Worm (Caenorhabditis elegans) whole organism, L1 larva: ENCODE data around the gene F39B3.7.

Experiments used
- C04F5.9 ChIP-seq: sonication (generic microtip); optimal IDR thresholded peaks from 2 replicates; lab custom pipeline; 2016; ENCODE audit warnings: missing genetic modification characterization, missing compliant biosample characterization
- C16A3.4 ChIP-seq: fragments of 150-350 bp; optimal IDR thresholded peaks from 2 replicates; lab custom pipeline; 2014; ENCODE audit warnings: missing biosample characterization, missing genetic modification characterization
- C34B4.2 ChIP-seq: sonication (generic microtip); optimal IDR thresholded peaks from 2 replicates; lab custom pipeline; 2017; ENCODE audit warnings: mild to moderate bottlenecking, missing genetic modification characterization, missing compliant biosample characterization
- aha-1 ChIP-seq: fragments of 150-350 bp; optimal IDR thresholded peaks from 2 replicates; lab custom pipeline; 2014; ENCODE audit warnings: missing biosample characterization, missing genetic modification characterization
- blmp-1 ChIP-seq: fragments of 150-350 bp; optimal IDR thresholded peaks from 2 replicates; lab custom pipeline; 2014; ENCODE audit warnings: missing biosample characterization, missing genetic modification characterization
- ceh-63 ChIP-seq: fragments of 200-800 bp; sonication (Bioruptor generic); optimal IDR thresholded peaks from 2 replicates; lab custom pipeline; 2018; ENCODE audit warnings: mild to moderate bottlenecking, missing genetic modification characterization, missing compliant biosample characterization
- ceh-8 ChIP-seq: fragments of 200-800 bp; sonication (Bioruptor generic); optimal IDR thresholded peaks from 2 replicates; lab custom pipeline; 2018; ENCODE audit warnings: mild to moderate bottlenecking, missing genetic modification characterization, moderate library complexity, missing compliant biosample characterization
- ceh-88 ChIP-seq: fragments of 200-800 bp; sonication (Bioruptor generic); IDR thresholded peaks from 2 replicates; pipeline ENCODE4 v1.3.6; 2022; ENCODE audit warnings: missing genetic modification characterization, missing compliant biosample characterization
- ces-1 ChIP-seq: fragments of 150-350 bp; optimal IDR thresholded peaks from 2 replicates; lab custom pipeline; 2014; ENCODE audit warnings: missing biosample characterization, missing genetic modification reagents, missing genetic modification characterization
- dpl-1 ChIP-seq, 3 experiments: fragments of 150-350 bp in 2 of 3; sonication (generic microtip) in 1 of 3; optimal IDR thresholded peaks; 2 replicates each; lab custom pipeline; 2014 to 2017; ENCODE audit warnings: missing biosample characterization in 3 of 3, missing genetic modification characterization in 3 of 3, missing genetic modification reagents in 3 of 3
- efl-1 ChIP-seq, 4 experiments: fragments of 150-350 bp; optimal IDR thresholded peaks in 3 of 4; peaks in 1 of 4; 1 replicate in 1 of 4; 2 replicates in 3 of 4; lab custom pipeline; 2014; ENCODE audit warnings: missing biosample characterization in 2 of 4, missing genetic modification characterization in 2 of 4, missing genetic modification reagents in 2 of 4
- efl-3 ChIP-seq: fragments of 200-800 bp; sonication (Bioruptor generic); optimal IDR thresholded peaks from 2 replicates; lab custom pipeline; 2018; ENCODE audit warnings: mild to moderate bottlenecking, missing genetic modification characterization, missing compliant biosample characterization
- egl-13 ChIP-seq: sonication (generic microtip); optimal IDR thresholded peaks from 2 replicates; lab custom pipeline; 2016; ENCODE audit warnings: missing genotype, missing genetic modification reagents, missing genetic modification characterization, missing compliant biosample characterization
- egl-27 ChIP-seq, 2 experiments: fragments of 150-350 bp in 1 of 2; sonication (generic microtip); optimal IDR thresholded peaks; 3 replicates each; lab custom pipeline; 2017 to 2018; ENCODE audit warnings: missing biosample characterization in 2 of 2, missing genetic modification characterization in 2 of 2, missing genetic modification reagents in 2 of 2
- elt-2 ChIP-seq: sonication (generic microtip); optimal IDR thresholded peaks from 2 replicates; lab custom pipeline; 2016; ENCODE audit warnings: missing genetic modification characterization, mild to moderate bottlenecking, inconsistent platforms, missing compliant biosample characterization, missing genetic modification reagents
- elt-3 ChIP-seq, 6 experiments: fragments of 150-350 bp in 1 of 6; sonication (generic microtip); optimal IDR thresholded peaks; 2 replicates each; lab custom pipeline; 2017 to 2018; ENCODE audit warnings: missing biosample characterization in 6 of 6, missing genetic modification characterization in 6 of 6, inconsistent platforms in 1 of 6
- fkh-4 ChIP-seq: sonication (generic microtip); optimal IDR thresholded peaks from 2 replicates; lab custom pipeline; 2016; ENCODE audit warnings: missing compliant biosample characterization, missing genetic modification characterization, borderline replicate concordance
- fkh-8 ChIP-seq: sonication (generic microtip); optimal IDR thresholded peaks from 2 replicates; lab custom pipeline; 2016; ENCODE audit warnings: mild to moderate bottlenecking, missing genetic modification characterization, missing compliant biosample characterization
- hlh-17 ChIP-seq: fragments of 200-800 bp; sonication (Bioruptor generic); optimal IDR thresholded peaks from 2 replicates; lab custom pipeline; 2018; ENCODE audit warnings: missing genetic modification characterization, mild to moderate bottlenecking, missing compliant biosample characterization, moderate library complexity, borderline replicate concordance
- hpl-2 ChIP-seq: fragments of 150-350 bp; optimal IDR thresholded peaks from 2 replicates; lab custom pipeline; 2014; ENCODE audit warnings: missing biosample characterization, missing genetic modification reagents, missing genetic modification characterization
- isw-1 ChIP-seq: fragments of 200-800 bp; sonication (Bioruptor generic); IDR thresholded peaks from 2 replicates; pipeline ENCODE4 v1.3.6; 2022; ENCODE audit warnings: missing genetic modification characterization, missing compliant biosample characterization
- lin-13 ChIP-seq: fragments of 150-350 bp; optimal IDR thresholded peaks from 2 replicates; lab custom pipeline; 2014; ENCODE audit warnings: missing biosample characterization, missing genetic modification reagents, missing genetic modification characterization
- lin-14 ChIP-seq: fragments of 200-800 bp; sonication (Bioruptor generic); optimal IDR thresholded peaks from 2 replicates; lab custom pipeline; 2018; ENCODE audit warnings: mild to moderate bottlenecking, missing genetic modification characterization, moderate library complexity, missing compliant biosample characterization
- lin-15B ChIP-seq: fragments of 150-350 bp; sonication (generic microtip); optimal IDR thresholded peaks from 3 replicates; lab custom pipeline; 2014; ENCODE audit warnings: missing biosample characterization, missing genetic modification characterization
- lin-39 ChIP-seq: fragments of 150-350 bp; optimal IDR thresholded peaks from 2 replicates; lab custom pipeline; 2014; ENCODE audit warnings: missing biosample characterization, missing genetic modification reagents, missing genetic modification characterization
- lir-3 ChIP-seq: sonication (generic microtip); optimal IDR thresholded peaks from 2 replicates; lab custom pipeline; 2016; ENCODE audit warnings: mild to moderate bottlenecking, missing genetic modification characterization, moderate library complexity, missing compliant biosample characterization; ENCODE audit not compliant: poor library complexity
- mab-9 ChIP-seq: fragments of 200-800 bp; sonication (Bioruptor generic); IDR thresholded peaks from 2 replicates; pipeline ENCODE4 v1.3.6; 2022; ENCODE audit warnings: missing genetic modification reagents, missing genetic modification characterization, missing compliant biosample characterization
- mdl-1 ChIP-seq, 2 experiments: fragments of 150-350 bp; optimal IDR thresholded peaks; 2 replicates each; lab custom pipeline; 2014 to 2017; ENCODE audit warnings: missing biosample characterization in 2 of 2, missing genetic modification characterization in 2 of 2, inconsistent platforms in 1 of 2
- nhr-11 ChIP-seq: fragments of 150-350 bp; optimal IDR thresholded peaks from 2 replicates; lab custom pipeline; 2014; ENCODE audit warnings: missing biosample characterization, missing genetic modification characterization
- nhr-19 ChIP-seq: fragments of 200-800 bp; sonication (Bioruptor generic); conservative IDR thresholded peaks from 2 replicates; pipeline ENCODE4 v1.3.6; 2022; ENCODE audit warnings: missing genetic modification characterization, missing compliant biosample characterization
- nhr-71 ChIP-seq: sonication (generic microtip); optimal IDR thresholded peaks from 2 replicates; lab custom pipeline; 2016; ENCODE audit warnings: mild to moderate bottlenecking, missing genetic modification characterization, moderate library complexity, missing compliant biosample characterization
- nhr-76 ChIP-seq: sonication (generic microtip); optimal IDR thresholded peaks from 2 replicates; lab custom pipeline; 2017; ENCODE audit warnings: missing biosample characterization, missing genetic modification characterization
- nhr-84 ChIP-seq: sonication (generic microtip); optimal IDR thresholded peaks from 2 replicates; lab custom pipeline; 2017; ENCODE audit warnings: missing biosample characterization, missing genetic modification characterization
- nhr-85 ChIP-seq: sonication (generic microtip); peaks from one replicate; lab custom pipeline; 2016; ENCODE audit warnings: missing genetic modification characterization, inconsistent platforms, missing compliant biosample characterization
- nhr-90 ChIP-seq: sonication (generic microtip); optimal IDR thresholded peaks from 2 replicates; lab custom pipeline; 2016; ENCODE audit warnings: mild to moderate bottlenecking, missing genetic modification characterization, missing compliant biosample characterization; ENCODE audit not compliant: poor library complexity
- pag-3 ChIP-seq: sonication (generic microtip); optimal IDR thresholded peaks from 2 replicates; lab custom pipeline; 2017; ENCODE audit warnings: missing genetic modification characterization, mild to moderate bottlenecking, missing compliant biosample characterization, antibody characterized with exemption, borderline replicate concordance; ENCODE audit not compliant: insufficient read depth
- pqm-1 ChIP-seq: sonication (generic microtip); optimal IDR thresholded peaks from 3 replicates; lab custom pipeline; 2017; ENCODE audit warnings: missing biosample characterization, missing genetic modification characterization
- skn-1 ChIP-seq: fragments of 150-350 bp; optimal IDR thresholded peaks from 2 replicates; lab custom pipeline; 2014; ENCODE audit warnings: missing biosample characterization, missing genetic modification characterization
- snu-23 ChIP-seq: sonication (generic microtip); optimal IDR thresholded peaks from 2 replicates; lab custom pipeline; 2016; ENCODE audit warnings: missing genetic modification characterization, missing compliant biosample characterization
- sptf-1 ChIP-seq: fragments of 150-350 bp; optimal IDR thresholded peaks from 2 replicates; lab custom pipeline; 2014; ENCODE audit warnings: missing biosample characterization, missing genetic modification characterization
- sup-37 ChIP-seq: fragments of 200-800 bp; sonication (Bioruptor generic); optimal IDR thresholded peaks from 2 replicates; lab custom pipeline; 2018; ENCODE audit warnings: mild to moderate bottlenecking, missing genetic modification characterization, missing compliant biosample characterization
- unc-62 ChIP-seq: fragments of 150-350 bp; optimal IDR thresholded peaks from 2 replicates; lab custom pipeline; 2014; ENCODE audit warnings: missing biosample characterization, missing genetic modification reagents, missing genetic modification characterization
- unc-98 ChIP-seq: fragments of 200-800 bp; sonication (Bioruptor generic); IDR thresholded peaks from 2 replicates; pipeline ENCODE4 v1.3.6; 2022; ENCODE audit warnings: missing genetic modification characterization, missing compliant biosample characterization
- xbp-1 ChIP-seq: sonication (generic microtip); optimal IDR thresholded peaks from 2 replicates; lab custom pipeline; 2016; ENCODE audit warnings: missing genetic modification characterization, missing compliant biosample characterization
- zip-4 ChIP-seq: fragments of 200-800 bp; sonication (Bioruptor generic); optimal IDR thresholded peaks from 2 replicates; lab custom pipeline; 2018; ENCODE audit warnings: mild to moderate bottlenecking, missing genetic modification characterization, moderate library complexity, missing compliant biosample characterization
- ztf-11 ChIP-seq, 2 experiments: sonication (generic microtip); optimal IDR thresholded peaks; 2 replicates each; lab custom pipeline; 2016 to 2017; ENCODE audit warnings: missing genetic modification characterization in 2 of 2, missing biosample characterization in 1 of 2, missing compliant biosample characterization in 1 of 2
- ztf-4 ChIP-seq: fragments of 150-350 bp; optimal IDR thresholded peaks from 2 replicates; lab custom pipeline; 2014; ENCODE audit warnings: missing biosample characterization, missing genetic modification characterization

The F39B3.7 gene

DNA sequence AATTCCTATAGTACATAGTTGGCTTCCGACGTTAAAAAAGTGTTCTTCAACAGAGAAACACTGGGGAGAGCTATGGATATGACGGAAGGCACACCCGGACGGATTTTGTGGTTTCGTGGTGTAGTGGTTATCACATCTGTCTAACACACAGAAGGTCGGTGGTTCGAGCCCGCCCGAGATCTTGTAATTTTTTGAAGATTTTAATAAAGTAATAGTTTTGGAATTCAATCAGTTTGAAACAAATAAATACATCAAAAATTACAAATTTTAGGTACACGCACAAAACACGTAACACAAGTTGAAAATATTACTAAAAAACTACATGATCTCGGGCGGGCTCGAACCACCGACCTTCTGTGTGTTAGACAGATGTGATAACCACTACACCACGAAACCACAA lies 43.9 kb upstream of the F39B3.7 start (continued):
- TF ChIP-seq ceh-88 (GFP tag; lab: Robert Waterston, UW): no peak
- no peak for TF ChIP-seq lin-15B (tag; lab: Kevin White, UChicago)
- TF ChIP-seq nhr-19 (GFP tag; lab: Robert Waterston, UW): peak; percentile 57
- no peak for TF ChIP-seq nhr-76 (tag; lab: Kevin White, UChicago)
- no peak for TF ChIP-seq mdl-1 (tag; optimal IDR thresholded peaks at IDR 0.05; lab: Kevin White, UChicago)
- TF ChIP-seq elt-2 (tag; lab: Kevin White, UChicago): no peak
- no peak for TF ChIP-seq lir-3 (tag; lab: Kevin White, UChicago)
- TF ChIP-seq nhr-84 (tag; lab: Kevin White, UChicago): no peak
- no peak for TF ChIP-seq ztf-4 (tag; lab: Kevin White, UChicago)
- no peak for TF ChIP-seq efl-3 (GFP tag; lab: Kevin White, UChicago)
- TF ChIP-seq snu-23 (GFP tag; lab: Kevin White, UChicago): peak; percentile 29
- TF ChIP-seq ces-1: no peak
- no peak for TF ChIP-seq ztf-11 (tag; optimal IDR thresholded peaks at IDR 0.05; lab: Kevin White, UChicago)
- TF ChIP-seq sptf-1 (tag; lab: Kevin White, UChicago): no peak
- no peak for TF ChIP-seq nhr-85 (tag; lab: Kevin White, UChicago)
- no peak for TF ChIP-seq elt-3 (tag; optimal IDR thresholded peaks at IDR 0.05; lab: Kevin White, UChicago)
- no peak for TF ChIP-seq hlh-17 (GFP tag; lab: Kevin White, UChicago)
- TF ChIP-seq fkh-8 (tag; lab: Kevin White, UChicago): no peak

DNA sequence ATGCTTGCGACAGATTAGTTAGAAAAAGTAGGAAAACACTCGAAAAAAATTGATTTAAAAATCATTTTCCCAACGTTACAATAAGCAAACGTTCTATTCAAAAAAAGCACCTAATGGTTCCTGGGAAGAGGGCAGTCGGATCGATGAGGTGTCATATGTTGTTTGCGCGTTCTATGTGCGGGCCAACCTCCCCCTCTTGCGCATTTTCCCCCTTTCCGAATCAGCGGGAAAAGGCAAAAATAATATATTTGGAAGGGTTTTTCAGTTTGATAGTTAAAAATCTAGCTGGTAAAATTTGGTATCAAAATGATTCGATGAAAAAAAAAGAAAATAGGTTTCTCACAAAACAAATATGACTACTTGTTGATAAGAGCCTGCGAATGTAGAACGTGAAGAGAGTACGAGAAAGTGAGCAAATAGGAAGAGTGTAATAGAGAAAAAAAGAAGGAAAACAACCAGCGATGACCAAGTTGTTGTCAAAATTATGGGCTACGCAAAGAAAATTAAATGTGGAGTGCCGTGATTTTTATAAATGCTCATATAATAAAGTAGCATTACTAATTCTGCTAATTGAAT lies 43.2 kb upstream of the F39B3.7 start:
- TF ChIP-seq ceh-8 (no peak), egl-27 (tag; optimal IDR thresholded peaks at IDR 0.05; lab: Kevin White, UChicago) (no peak), pag-3 (tag; lab: Kevin White, UChicago) (no peak), C34B4.2 (tag; lab: Kevin White, UChicago) (no peak), lin-13 (peak; percentile 57), ceh-63 (GFP tag; lab: Kevin White, UChicago) (no peak), efl-3 (GFP tag; lab: Kevin White, UChicago) (no peak), nhr-71 (tag; lab: Kevin White, UChicago) (peak; percentile 80), xbp-1 (tag; lab: Kevin White, UChicago) (peak; percentile 36), dpl-1 (GFP tag; optimal IDR thresholded peaks at IDR 0.05; lab: Kevin White, UChicago) (peak; percentile 34 to 81 (median 59)), mdl-1 (tag; optimal IDR thresholded peaks at IDR 0.05; lab: Kevin White, UChicago) (peak in 1 of 2 experiments; percentile 6), mab-9 (GFP tag; lab: Robert Waterston, UW) (0 out of 2 replicates have a peak, but pooled peaks have one; percentile 15), zip-4 (no peak), pqm-1 (tag; lab: Kevin White, UChicago) (no peak), ces-1 (no peak), nhr-90 (tag; lab: Kevin White, UChicago) (peak; percentile 27), skn-1 (tag; lab: Kevin White, UChicago) (peak; percentile 46), nhr-11 (tag; lab: Kevin White, UChicago) (no peak), snu-23 (GFP tag; lab: Kevin White, UChicago) (peak; percentile 79), fkh-8 (tag; lab: Kevin White, UChicago) (peak; percentile 72), sptf-1 (tag; lab: Kevin White, UChicago) (no peak), unc-98 (GFP tag; lab: Robert Waterston, UW) (no peak), egl-13 (tag; lab: Kevin White, UChicago) (peak; percentile 24), unc-62 (GFP tag; lab: Kevin White, UChicago) (no peak), nhr-85 (tag; lab: Kevin White, UChicago) (peak; percentile 36), isw-1 (GFP tag; lab: Robert Waterston, UW) (peak; percentile 12; the same call in 1 of the 2 replicates), ztf-4 (tag; lab: Kevin White, UChicago) (no peak), efl-1 (optimal IDR thresholded peaks at IDR 0.05; lab: Kevin White, UChicago) (peak; percentile 76 to 78), efl-1 (GFP tag; optimal IDR thresholded peaks at IDR 0.05 in 1 of 2; lab: Kevin White, UChicago) (peak; percentile 62 to 93), ceh-88 (GFP tag; lab: Robert Waterston, UW) (0 out of 2 replicates have a peak, but pooled peaks have one; percentile 22), fkh-4 (tag; lab: Kevin White, UChicago) (no peak), C16A3.4 (tag; lab: Kevin White, UChicago) (peak; percentile 34), C04F5.9 (tag; lab: Kevin White, UChicago) (no peak), lin-14 (GFP tag; lab: Kevin White, UChicago) (peak; percentile 89), sup-37 (no peak), lin-39 (no peak), blmp-1 (tag; lab: Kevin White, UChicago) (peak; percentile 38), hpl-2 (GFP tag; lab: Kevin White, UChicago) (no peak), aha-1 (tag; lab: Kevin White, UChicago) (no peak)
